Worm (Caenorhabditis elegans): Measurements from ENCODE around the gene gop-3.

- no peak for TF ChIP-seq unc-62 (GFP tag; optimal IDR thresholded peaks at IDR 0.05)
- TF ChIP-seq bed-1 (GFP tag; IDR thresholded peaks at IDR 0.05) = no peak
- TF ChIP-seq nfya-1 (tag; optimal IDR thresholded peaks at IDR 0.05; ENCODE audit: borderline replicate concordance, insufficient read depth) = no peak
- TF ChIP-seq hsf-1 (GFP tag; IDR thresholded peaks at IDR 0.05) = no peak
- TF ChIP-seq ztf-6 (GFP tag; IDR thresholded peaks at IDR 0.05) = no peak
- TF ChIP-seq gei-17 (GFP tag; optimal IDR thresholded peaks at IDR 0.05) = no peak
- TF ChIP-seq dox-1 (GFP tag; IDR thresholded peaks at IDR 0.05) = no peak
- TF ChIP-seq Y95B8A.8 (GFP tag; IDR thresholded peaks at IDR 0.05) = no peak
- TF ChIP-seq F55B11.4 (tag; optimal IDR thresholded peaks at IDR 0.05; ENCODE audit: borderline replicate concordance, insufficient read depth) = no peak
Measured at ce11 chrIII:5225321-5225720, 35.2 kb upstream of the gop-3 start, which contains the start of gene nex-1.

Data from whole organism, young adult.